Worm (Caenorhabditis elegans): Measurements from ENCODE around the gene T24E12.11.

ce11 chrII:3759010-3759409 lies 20.4 kb downstream of the T24E12.11 start, which contains the start of gene T24E12.12:
- no peak for TF ChIP-seq hmg-4 (GFP tag; optimal IDR thresholded peaks at IDR 0.05)
- TF ChIP-seq ets-7 (tag; optimal IDR thresholded peaks at IDR 0.05): no peak
- TF ChIP-seq F13C5.2 (tag; optimal IDR thresholded peaks at IDR 0.05): no peak
- TF ChIP-seq ama-1 (optimal IDR thresholded peaks at IDR 0.05): no peak
- TF ChIP-seq scrt-1 (GFP tag; IDR thresholded peaks at IDR 0.05): no peak
- TF ChIP-seq sea-1 (GFP tag; conservative IDR thresholded peaks at IDR 0.05): no peak
- TF ChIP-seq hnd-1 (tag; optimal IDR thresholded peaks at IDR 0.05): no peak
- TF ChIP-seq tra-4 (tag; optimal IDR thresholded peaks at IDR 0.05): no peak
- no peak for TF ChIP-seq hmbx-1 (tag; optimal IDR thresholded peaks at IDR 0.05)
